Worm (Caenorhabditis elegans) whole organism, L4 larva: ENCODE measurements around the gene rpl-29.

Source experiments
- F10B5.3 ChIP-seq: sonication (generic microtip); optimal IDR thresholded peaks from 2 replicates; lab custom pipeline; 2016; ENCODE audit warnings: mild to moderate bottlenecking, missing genetic modification characterization, missing compliant biosample characterization
- F44E2.7 ChIP-seq: fragments of 200-800 bp; sonication (Bioruptor generic); IDR thresholded peaks from 2 replicates; pipeline ENCODE4 v2.1.2; 2022; ENCODE audit warnings: missing genetic modification characterization, missing compliant biosample characterization
- F49E8.2 ChIP-seq: sonication (generic microtip); optimal IDR thresholded peaks from 2 replicates; lab custom pipeline; 2016; ENCODE audit warnings: missing compliant biosample characterization, mild to moderate bottlenecking, missing genetic modification characterization, borderline replicate concordance
- R02D3.7 ChIP-seq: fragments of 150-350 bp; sonication (generic microtip); optimal IDR thresholded peaks from 3 replicates; lab custom pipeline; 2014; ENCODE audit warnings: missing biosample characterization, missing genetic modification characterization
- T26A8.4 ChIP-seq: fragments of 200-800 bp; sonication (Bioruptor generic); IDR thresholded peaks from 2 replicates; pipeline ENCODE4 v1.3.6; 2022; ENCODE audit warnings: missing genetic modification characterization, missing compliant biosample characterization
- Y48G9A.11 ChIP-seq: fragments of 200-800 bp; sonication (Bioruptor generic); IDR thresholded peaks from 2 replicates; pipeline ENCODE4 v1.3.6; 2022; ENCODE audit warnings: missing genetic modification reagents, missing genetic modification characterization, missing compliant biosample characterization
- Y75B8A.6 ChIP-seq: fragments of 200-800 bp; sonication (Bioruptor generic); IDR thresholded peaks from 2 replicates; pipeline ENCODE4 v1.3.6; 2022; ENCODE audit warnings: missing genetic modification reagents, missing genetic modification characterization, missing compliant biosample characterization
- aly-2 ChIP-seq: sonication (generic microtip); optimal IDR thresholded peaks from 2 replicates; lab custom pipeline; 2018; ENCODE audit warnings: missing biosample characterization, missing genetic modification characterization
- ama-1 ChIP-seq: fragments of 150-350 bp; optimal IDR thresholded peaks from 2 replicates; lab custom pipeline; 2014; ENCODE audit warnings: inconsistent platforms, mixed read lengths
- arid-1 ChIP-seq: fragments of 200-800 bp; sonication (Bioruptor generic); conservative IDR thresholded peaks from 2 replicates; pipeline ENCODE4 v1.3.6; 2022; ENCODE audit warnings: missing genetic modification reagents, missing genetic modification characterization, missing compliant biosample characterization
- attf-4 ChIP-seq: sonication (generic microtip); optimal IDR thresholded peaks from 3 replicates; lab custom pipeline; 2017; ENCODE audit warnings: missing biosample characterization, missing genetic modification characterization
- ceh-20 ChIP-seq: fragments of 200-800 bp; sonication (Bioruptor generic); IDR thresholded peaks from 2 replicates; pipeline ENCODE4 v1.3.6; 2022; ENCODE audit warnings: missing genetic modification reagents, missing genetic modification characterization, missing compliant biosample characterization
- ceh-44 ChIP-seq: fragments of 200-800 bp; sonication (Bioruptor generic); IDR thresholded peaks from 2 replicates; pipeline ENCODE4 v1.3.6; 2022; ENCODE audit warnings: missing genetic modification reagents, missing genetic modification characterization, missing compliant biosample characterization
- ces-1 ChIP-seq: fragments of 150-350 bp; sonication (generic microtip); optimal IDR thresholded peaks from 4 replicates; lab custom pipeline; 2014; ENCODE audit warnings: missing biosample characterization, missing genetic modification reagents, missing genetic modification characterization
- cey-2 ChIP-seq: sonication (generic microtip); optimal IDR thresholded peaks from 3 replicates; lab custom pipeline; 2017; ENCODE audit warnings: missing genetic modification characterization, mild to moderate bottlenecking, missing compliant biosample characterization, antibody characterized with exemption, borderline replicate concordance; ENCODE audit not compliant: insufficient read depth
- dmd-6 ChIP-seq: fragments of 200-800 bp; sonication (Bioruptor generic); IDR thresholded peaks from 2 replicates; pipeline ENCODE4 v1.3.6; 2022; ENCODE audit warnings: missing genetic modification reagents, missing genetic modification characterization, missing compliant biosample characterization
- dve-1 ChIP-seq: sonication (generic microtip); optimal IDR thresholded peaks from 2 replicates; lab custom pipeline; 2017; ENCODE audit warnings: antibody characterized with exemption, mild to moderate bottlenecking, missing genetic modification characterization, missing compliant biosample characterization; ENCODE audit not compliant: insufficient read depth
- egl-27 ChIP-seq: sonication (generic microtip); optimal IDR thresholded peaks from 3 replicates; lab custom pipeline; 2017; ENCODE audit warnings: missing biosample characterization, missing genetic modification reagents, missing genetic modification characterization
- gei-8 ChIP-seq: fragments of 200-800 bp; sonication (Bioruptor generic); optimal IDR thresholded peaks from 2 replicates; lab custom pipeline; 2018; ENCODE audit warnings: mild to moderate bottlenecking, missing genetic modification characterization, missing compliant biosample characterization
- hif-1 ChIP-seq, 2 experiments: sonication (generic microtip); optimal IDR thresholded peaks; 2 replicates each; lab custom pipeline; 2016 to 2017; ENCODE audit warnings: missing compliant biosample characterization in 2 of 2, missing genetic modification characterization in 2 of 2, missing genetic modification reagents in 2 of 2, missing genotype in 2 of 2, mild to moderate bottlenecking in 1 of 2
- hlh-11 ChIP-seq: fragments of 200-800 bp; sonication (Bioruptor generic); optimal IDR thresholded peaks from 2 replicates; lab custom pipeline; 2018; ENCODE audit warnings: mild to moderate bottlenecking, missing genetic modification characterization, missing compliant biosample characterization
- hmg-1.1 ChIP-seq: fragments of 200-800 bp; sonication (Bioruptor generic); IDR thresholded peaks from 2 replicates; pipeline ENCODE4 v1.3.6; 2022; ENCODE audit warnings: missing genetic modification reagents, missing genetic modification characterization, missing compliant biosample characterization
- jun-1 ChIP-seq: fragments of 150-350 bp; optimal IDR thresholded peaks from 2 replicates; lab custom pipeline; 2014; ENCODE audit warnings: missing biosample characterization, missing genetic modification reagents, missing genetic modification characterization
- lim-7 ChIP-seq: fragments of 200-800 bp; sonication (Bioruptor generic); IDR thresholded peaks from 2 replicates; pipeline ENCODE4 v1.3.6; 2022; ENCODE audit warnings: missing genetic modification characterization, missing compliant biosample characterization
- lin-38 ChIP-seq: fragments of 200-800 bp; sonication (Bioruptor generic); IDR thresholded peaks from 2 replicates; pipeline ENCODE4 v1.3.6; 2022; ENCODE audit warnings: missing genetic modification reagents, missing genetic modification characterization, missing compliant biosample characterization
- lin-39 ChIP-seq: fragments of 150-350 bp; optimal IDR thresholded peaks from 2 replicates; lab custom pipeline; 2014; ENCODE audit warnings: missing biosample characterization, missing genetic modification reagents, missing genetic modification characterization
- lir-3 ChIP-seq: sonication (generic microtip); optimal IDR thresholded peaks from 2 replicates; lab custom pipeline; 2016; ENCODE audit warnings: mild to moderate bottlenecking, missing genetic modification characterization, missing compliant biosample characterization
- madf-5 ChIP-seq, 2 experiments: fragments of 200-800 bp; sonication (Bioruptor generic); IDR thresholded peaks; 2 replicates each; pipeline ENCODE4 v1.3.6; 2022; ENCODE audit warnings: missing compliant biosample characterization in 2 of 2, missing genetic modification characterization in 2 of 2
- madf-9 ChIP-seq: fragments of 200-800 bp; sonication (Bioruptor generic); conservative IDR thresholded peaks from 2 replicates; pipeline ENCODE4 v1.3.6; 2022; ENCODE audit warnings: missing genetic modification reagents, missing genetic modification characterization, missing compliant biosample characterization
- mxl-2 ChIP-seq: fragments of 200-800 bp; sonication (Bioruptor generic); conservative IDR thresholded peaks from 2 replicates; pipeline ENCODE4 v1.3.6; 2022; ENCODE audit warnings: missing genetic modification reagents, missing genetic modification characterization, missing compliant biosample characterization
- nhr-10 ChIP-seq: fragments of 150-350 bp; optimal IDR thresholded peaks from 2 replicates; lab custom pipeline; 2014; ENCODE audit warnings: missing biosample characterization, missing genetic modification characterization
- nhr-11 ChIP-seq: fragments of 150-350 bp; optimal IDR thresholded peaks from 2 replicates; lab custom pipeline; 2014; ENCODE audit warnings: missing biosample characterization, missing genetic modification characterization
- nhr-237 ChIP-seq: sonication (generic microtip); optimal IDR thresholded peaks from 2 replicates; lab custom pipeline; 2017; ENCODE audit warnings: missing biosample characterization, missing genetic modification characterization
- nhr-41 ChIP-seq: fragments of 200-800 bp; sonication (Bioruptor generic); IDR thresholded peaks from 2 replicates; pipeline ENCODE4 v1.3.6; 2022; ENCODE audit warnings: missing genetic modification reagents, missing genetic modification characterization, missing compliant biosample characterization
- nhr-48 ChIP-seq: sonication (generic microtip); optimal IDR thresholded peaks from 2 replicates; lab custom pipeline; 2016; ENCODE audit warnings: mild to moderate bottlenecking, missing genetic modification characterization, missing compliant biosample characterization
- nhr-77 ChIP-seq: fragments of 150-350 bp; optimal IDR thresholded peaks from 2 replicates; lab custom pipeline; 2014; ENCODE audit warnings: missing biosample characterization, missing genetic modification characterization
- pha-4 ChIP-seq, 2 experiments: fragments of 150-350 bp in 1 of 2; fragments of 200-800 bp in 1 of 2; sonication (Bioruptor generic) in 1 of 2; IDR thresholded peaks in 1 of 2; optimal IDR thresholded peaks in 1 of 2; 2 replicates each; pipeline versions ENCODE4 v1.3.6 to Lab custom; 2014 to 2022; ENCODE audit warnings: missing genetic modification characterization in 2 of 2, missing genetic modification reagents in 2 of 2, missing biosample characterization in 1 of 2, missing compliant biosample characterization in 1 of 2
- php-3 ChIP-seq: fragments of 200-800 bp; sonication (Bioruptor generic); IDR thresholded peaks from 2 replicates; pipeline ENCODE4 v1.3.6; 2022; ENCODE audit warnings: missing genetic modification reagents, missing genetic modification characterization, missing compliant biosample characterization
- set-16 ChIP-seq: fragments of 200-800 bp; sonication (Bioruptor generic); IDR thresholded peaks from 2 replicates; pipeline ENCODE4 v1.3.6; 2022; ENCODE audit warnings: missing genetic modification reagents, missing genetic modification characterization, missing compliant biosample characterization
- snpc-1.2 ChIP-seq: fragments of 200-800 bp; sonication (Bioruptor generic); IDR thresholded peaks from 2 replicates; pipeline ENCODE4 v1.3.6; 2022; ENCODE audit warnings: missing genetic modification reagents, missing genetic modification characterization, missing compliant biosample characterization
- spr-1 ChIP-seq: sonication (generic microtip); optimal IDR thresholded peaks from 2 replicates; lab custom pipeline; 2016; ENCODE audit warnings: mild to moderate bottlenecking, missing genetic modification characterization, missing compliant biosample characterization
- spr-3 ChIP-seq: fragments of 200-800 bp; sonication (Bioruptor generic); optimal IDR thresholded peaks from 2 replicates; lab custom pipeline; 2018; ENCODE audit warnings: mild to moderate bottlenecking, missing genetic modification characterization, missing compliant biosample characterization
- tag-97 ChIP-seq: fragments of 200-800 bp; sonication (Bioruptor generic); IDR thresholded peaks from 2 replicates; pipeline ENCODE4 v1.3.6; 2022; ENCODE audit warnings: missing genetic modification characterization, missing compliant biosample characterization
- tra-1 ChIP-seq: fragments of 200-800 bp; sonication (Bioruptor generic); IDR thresholded peaks from 2 replicates; pipeline ENCODE4 v1.3.6; 2022; ENCODE audit warnings: missing genetic modification reagents, missing genetic modification characterization, missing compliant biosample characterization
- unc-62 ChIP-seq, 3 experiments: fragments of 150-350 bp in 1 of 3; sonication (generic microtip); optimal IDR thresholded peaks in 2 of 3; peaks in 1 of 3; 1 replicate in 1 of 3; 2 replicates in 2 of 3; lab custom pipeline; 2014 to 2017; ENCODE audit warnings: missing biosample characterization in 3 of 3, missing genetic modification characterization in 3 of 3, missing genetic modification reagents in 3 of 3, missing genotype in 1 of 3
- vab-7 ChIP-seq: fragments of 200-800 bp; sonication (Bioruptor generic); IDR thresholded peaks from 2 replicates; pipeline ENCODE4 v1.3.6; 2022; ENCODE audit warnings: missing genetic modification reagents, missing genetic modification characterization, missing compliant biosample characterization
- zag-1 ChIP-seq: fragments of 150-350 bp; optimal IDR thresholded peaks from 2 replicates; lab custom pipeline; 2014; ENCODE audit warnings: missing biosample characterization, missing genetic modification characterization
- zip-2 ChIP-seq: fragments of 150-350 bp; optimal IDR thresholded peaks from 2 replicates; lab custom pipeline; 2014; ENCODE audit warnings: missing biosample characterization, missing genetic modification characterization

The rpl-29 gene

DNA sequence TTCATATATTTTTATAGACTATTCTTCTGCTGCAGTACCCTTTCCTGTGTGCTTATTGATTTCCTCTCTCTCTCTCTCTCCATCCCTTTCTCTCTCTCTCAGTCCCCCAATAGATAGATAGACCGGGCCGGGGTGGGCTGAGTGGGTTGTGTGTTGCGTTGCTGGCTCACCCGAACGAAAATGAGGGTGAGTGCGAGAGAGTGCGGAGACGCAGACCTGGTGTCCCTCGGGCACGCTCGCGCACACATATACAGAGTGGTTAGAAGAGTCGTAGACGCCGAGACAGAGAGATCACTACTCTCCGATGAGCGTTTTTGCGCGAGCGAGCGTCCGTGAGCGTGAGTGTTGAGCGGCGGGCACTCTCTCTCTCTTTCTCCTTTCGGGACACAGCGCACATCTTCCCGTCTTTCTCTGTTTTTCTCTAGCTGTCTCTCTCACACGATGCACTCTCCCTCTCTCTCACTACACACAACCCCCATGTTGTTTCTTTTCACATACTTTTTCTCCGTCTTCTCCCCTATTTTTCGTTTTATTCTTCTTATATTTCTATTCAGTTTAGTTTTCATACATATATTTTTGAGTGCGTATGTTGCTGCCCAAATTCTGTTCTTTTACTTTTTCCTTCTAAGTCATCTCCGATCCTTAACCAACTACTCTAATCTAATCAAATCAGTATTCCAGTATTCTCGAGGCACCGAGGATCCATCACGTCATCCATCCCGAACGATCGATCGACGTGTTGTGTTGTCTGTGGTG lies 5.6 kb downstream of the rpl-29 start, which contains the start of gene lin-66 (continued):
- TF ChIP-seq vab-7 (GFP tag; lab: Robert Waterston, UW): peak; percentile 66
- TF ChIP-seq unc-62 (GFP tag; optimal IDR thresholded peaks at IDR 0.05 in 1 of 2; lab: Kevin White, UChicago): peak in 1 of 2 experiments; percentile 98
- no peak for TF ChIP-seq unc-62 (tag; optimal IDR thresholded peaks at IDR 0.05; lab: Kevin White, UChicago)
- peak; percentile 98 for TF ChIP-seq set-16 (GFP tag; lab: Robert Waterston, UW)
- no peak for TF ChIP-seq ama-1 (lab: Kevin White, UChicago)
- no peak for TF ChIP-seq nhr-10
- no peak for TF ChIP-seq mxl-2
- 0 out of 2 replicates have a peak, but pooled peaks have one; percentile 25 for TF ChIP-seq F44E2.7
- TF ChIP-seq ceh-20: peak; percentile 84
- TF ChIP-seq lim-7 (GFP tag; lab: Robert Waterston, UW): peak; percentile 50; the same call in 1 of the 2 replicates
- TF ChIP-seq nhr-41 (GFP tag; lab: Robert Waterston, UW): 0 out of 2 replicates have a peak, but pooled peaks have one; percentile 57
- peak; percentile 61; the same call in 1 of the 2 replicates for TF ChIP-seq php-3 (GFP tag; lab: Robert Waterston, UW)
- peak; percentile 79 for TF ChIP-seq dve-1
- TF ChIP-seq nhr-11 (tag; lab: Kevin White, UChicago): peak; percentile 81
- no peak for TF ChIP-seq ceh-44
- TF ChIP-seq spr-1: peak; percentile 72
- TF ChIP-seq F49E8.2: no peak
- no peak for TF ChIP-seq R02D3.7
- no peak for TF ChIP-seq Y75B8A.6 (GFP tag; lab: Robert Waterston, UW)
- 0 out of 4 replicates have a peak, but pooled peaks of 1 of the 2 experiments have one; percentile 66 for TF ChIP-seq madf-5 (GFP tag; IDR thresholded peaks at IDR 0.05; lab: Robert Waterston, UW)
- peak; percentile 60; the same call in 1 of the 2 replicates for TF ChIP-seq arid-1 (GFP tag; lab: Robert Waterston, UW)
- peak; percentile 2 for TF ChIP-seq gei-8 (GFP tag; lab: Kevin White, UChicago)
- peak; percentile 58 for TF ChIP-seq cey-2 (tag; lab: Kevin White, UChicago)
- TF ChIP-seq zag-1 (tag; lab: Kevin White, UChicago): no peak
- peak; percentile 84 for TF ChIP-seq T26A8.4
- no peak for TF ChIP-seq zip-2 (tag; lab: Kevin White, UChicago)
- peak; percentile 27 to 87 for TF ChIP-seq hif-1 (tag; optimal IDR thresholded peaks at IDR 0.05; lab: Kevin White, UChicago)
- no peak for TF ChIP-seq Y48G9A.11 (GFP tag; lab: Robert Waterston, UW)
- peak; percentile 8 for TF ChIP-seq nhr-237 (tag; lab: Kevin White, UChicago)
- peak; percentile 63 for TF ChIP-seq jun-1 (tag; lab: Kevin White, UChicago)
- TF ChIP-seq madf-9: peak; percentile 68
- TF ChIP-seq aly-2 (tag; lab: Kevin White, UChicago): no peak
- TF ChIP-seq snpc-1.2 (GFP tag; lab: Robert Waterston, UW): peak; percentile 54; the same call in 1 of the 2 replicates
- TF ChIP-seq hmg-1.1 (GFP tag; lab: Robert Waterston, UW): peak; percentile 96
- TF ChIP-seq tag-97 (GFP tag; lab: Robert Waterston, UW): no peak
- peak; percentile 63 for TF ChIP-seq F10B5.3 (tag; lab: Kevin White, UChicago)
- peak; percentile 85 for TF ChIP-seq dmd-6 (GFP tag; lab: Robert Waterston, UW)
- peak; percentile 95 for TF ChIP-seq hlh-11 (tag; lab: Kevin White, UChicago)
- TF ChIP-seq nhr-48: peak; percentile 82
- TF ChIP-seq ces-1 (GFP tag; lab: Kevin White, UChicago): no peak
- TF ChIP-seq nhr-77 (tag; lab: Kevin White, UChicago): peak; percentile 72
- TF ChIP-seq lin-39 (tag; lab: Kevin White, UChicago): no peak
- TF ChIP-seq attf-4 (tag; lab: Kevin White, UChicago): no peak
- peak; percentile 25 for TF ChIP-seq lir-3 (tag; lab: Kevin White, UChicago)
- peak; percentile 70 for TF ChIP-seq lin-38 (GFP tag; lab: Robert Waterston, UW)
- TF ChIP-seq egl-27 (tag; lab: Kevin White, UChicago): peak; percentile 59
- no peak; the same call in 1 of the 2 replicates for TF ChIP-seq tra-1 (GFP tag; lab: Robert Waterston, UW)
- peak; percentile 87 for TF ChIP-seq pha-4 (GFP tag; IDR thresholded peaks at IDR 0.05; lab: Robert Waterston, UW)
- no peak for TF ChIP-seq pha-4 (tag; optimal IDR thresholded peaks at IDR 0.05; lab: Kevin White, UChicago)
- no peak for TF ChIP-seq spr-3
